Worm (Caenorhabditis elegans): ENCODE data around the gene K06A4.2.

Gene K06A4.2

ce11 chrV:9483738-9484256, at the start of gene K06A4.2:
Gene K06A4.2, plus strand, starts transcription at chrV:9484206.
- TF ChIP-seq ztf-29 (GFP tag; IDR thresholded peaks at IDR 0.05): no peak
- TF ChIP-seq klf-2 (GFP tag; conservative IDR thresholded peaks at IDR 0.05): no peak
- TF ChIP-seq tab-1 (GFP tag; IDR thresholded peaks at IDR 0.05): no peak
- no peak for TF ChIP-seq ztf-23 (GFP tag; IDR thresholded peaks at IDR 0.05)
- TF ChIP-seq T22C8.4 (GFP tag; IDR thresholded peaks at IDR 0.05): no peak
- no peak for TF ChIP-seq flt-1 (GFP tag; IDR thresholded peaks at IDR 0.05)
- no peak for TF ChIP-seq ref-1 (GFP tag; conservative IDR thresholded peaks at IDR 0.05)
- TF ChIP-seq cog-1 (tag; optimal IDR thresholded peaks at IDR 0.05): no peak
- TF ChIP-seq med-1 (GFP tag; optimal IDR thresholded peaks at IDR 0.05; ENCODE audit: insufficient read depth): no peak

- peak; percentile 52; the same call in 1 of the 2 replicates for TF ChIP-seq ztf-23 (GFP tag; IDR thresholded peaks at IDR 0.05)
- TF ChIP-seq flt-1 (GFP tag; IDR thresholded peaks at IDR 0.05): peak; percentile 55; the same call in 1 of the 2 replicates
These were observed 44.5 kb upstream of the K06A4.2 start, which contains the start of gene Y54B9A.1 for ce11 chrV:9439315-9440002. Gene Y54B9A.1, minus strand, starts transcription at chrV:9439549.

- TF ChIP-seq med-1 (GFP tag; optimal IDR thresholded peaks at IDR 0.05; ENCODE audit: insufficient read depth): no peak
- no peak for TF ChIP-seq T22C8.4 (GFP tag; IDR thresholded peaks at IDR 0.05)
- no peak for TF ChIP-seq tab-1 (GFP tag; IDR thresholded peaks at IDR 0.05)
- no peak for TF ChIP-seq klf-2 (GFP tag; conservative IDR thresholded peaks at IDR 0.05)
- TF ChIP-seq cog-1 (tag; optimal IDR thresholded peaks at IDR 0.05): no peak
- no peak for TF ChIP-seq ztf-29 (GFP tag; IDR thresholded peaks at IDR 0.05)
- TF ChIP-seq ref-1 (GFP tag; conservative IDR thresholded peaks at IDR 0.05): no peak
- no peak for TF ChIP-seq flt-1 (GFP tag; IDR thresholded peaks at IDR 0.05)
These were observed 44.0 kb upstream of the K06A4.2 start for ce11 chrV:9440003-9440319.

ce11 chrV:9441046-9441445, 43.0 kb upstream of the K06A4.2 start:
- TF ChIP-seq med-1 (GFP tag; optimal IDR thresholded peaks at IDR 0.05; ENCODE audit: insufficient read depth): no peak
- no peak for TF ChIP-seq ref-1 (GFP tag; conservative IDR thresholded peaks at IDR 0.05)
- TF ChIP-seq tab-1 (GFP tag; IDR thresholded peaks at IDR 0.05): no peak
- no peak for TF ChIP-seq cog-1 (tag; optimal IDR thresholded peaks at IDR 0.05)
- TF ChIP-seq ztf-23 (GFP tag; IDR thresholded peaks at IDR 0.05): no peak
- no peak for TF ChIP-seq klf-2 (GFP tag; conservative IDR thresholded peaks at IDR 0.05)
- no peak for TF ChIP-seq T22C8.4 (GFP tag; IDR thresholded peaks at IDR 0.05)
- TF ChIP-seq flt-1 (GFP tag; IDR thresholded peaks at IDR 0.05): no peak
- TF ChIP-seq ztf-29 (GFP tag; IDR thresholded peaks at IDR 0.05): no peak

- TF ChIP-seq med-1 (GFP tag; optimal IDR thresholded peaks at IDR 0.05; ENCODE audit: insufficient read depth) (no peak), ref-1 (GFP tag; conservative IDR thresholded peaks at IDR 0.05) (no peak), ztf-29 (GFP tag; IDR thresholded peaks at IDR 0.05) (no peak), klf-2 (GFP tag; conservative IDR thresholded peaks at IDR 0.05) (no peak), cog-1 (tag; optimal IDR thresholded peaks at IDR 0.05) (no peak), tab-1 (GFP tag; IDR thresholded peaks at IDR 0.05) (no peak), flt-1 (GFP tag; IDR thresholded peaks at IDR 0.05) (no peak), ztf-23 (GFP tag; IDR thresholded peaks at IDR 0.05) (no peak), T22C8.4 (GFP tag; IDR thresholded peaks at IDR 0.05) (no peak)
These were observed 41.5 kb upstream of the K06A4.2 start for ce11 chrV:9442471-9442870.

- TF ChIP-seq T22C8.4 (GFP tag; IDR thresholded peaks at IDR 0.05) (no peak), ztf-29 (GFP tag; IDR thresholded peaks at IDR 0.05) (no peak), ztf-23 (GFP tag; IDR thresholded peaks at IDR 0.05) (no peak), flt-1 (GFP tag; IDR thresholded peaks at IDR 0.05) (no peak)
These were observed 40.9 kb upstream of the K06A4.2 start for ce11 chrV:9443109-9443508.

- no peak for TF ChIP-seq ref-1 (GFP tag; conservative IDR thresholded peaks at IDR 0.05)
These were observed 40.3 kb upstream of the K06A4.2 start, which contains the start of gene wdr-62 for ce11 chrV:9443748-9444147. Gene wdr-62, plus strand, starts transcription at chrV:9444048.

- TF ChIP-seq ztf-23 (GFP tag; IDR thresholded peaks at IDR 0.05) (no peak), flt-1 (GFP tag; IDR thresholded peaks at IDR 0.05) (no peak), tab-1 (GFP tag; IDR thresholded peaks at IDR 0.05) (no peak), ref-1 (GFP tag; conservative IDR thresholded peaks at IDR 0.05) (no peak), T22C8.4 (GFP tag; IDR thresholded peaks at IDR 0.05) (no peak), cog-1 (tag; optimal IDR thresholded peaks at IDR 0.05) (no peak), med-1 (GFP tag; optimal IDR thresholded peaks at IDR 0.05; ENCODE audit: insufficient read depth) (no peak), ztf-29 (GFP tag; IDR thresholded peaks at IDR 0.05) (no peak), klf-2 (GFP tag; conservative IDR thresholded peaks at IDR 0.05) (no peak)
These were observed 39.4 kb upstream of the K06A4.2 start for ce11 chrV:9444618-9445017.

- TF ChIP-seq ref-1 (GFP tag; conservative IDR thresholded peaks at IDR 0.05) (no peak), med-1 (GFP tag; optimal IDR thresholded peaks at IDR 0.05; ENCODE audit: insufficient read depth) (no peak), ztf-23 (GFP tag; IDR thresholded peaks at IDR 0.05) (no peak), cog-1 (tag; optimal IDR thresholded peaks at IDR 0.05) (no peak), T22C8.4 (GFP tag; IDR thresholded peaks at IDR 0.05) (no peak), tab-1 (GFP tag; IDR thresholded peaks at IDR 0.05) (no peak), ztf-29 (GFP tag; IDR thresholded peaks at IDR 0.05) (no peak), klf-2 (GFP tag; conservative IDR thresholded peaks at IDR 0.05) (no peak), flt-1 (GFP tag; IDR thresholded peaks at IDR 0.05) (no peak)
These were observed 32.5 kb upstream of the K06A4.2 start for ce11 chrV:9451485-9451884.

- TF ChIP-seq flt-1 (GFP tag; IDR thresholded peaks at IDR 0.05) (no peak), med-1 (GFP tag; optimal IDR thresholded peaks at IDR 0.05; ENCODE audit: insufficient read depth) (no peak), klf-2 (GFP tag; conservative IDR thresholded peaks at IDR 0.05) (no peak), T22C8.4 (GFP tag; IDR thresholded peaks at IDR 0.05) (no peak), ztf-29 (GFP tag; IDR thresholded peaks at IDR 0.05) (no peak), cog-1 (tag; optimal IDR thresholded peaks at IDR 0.05) (no peak), tab-1 (GFP tag; IDR thresholded peaks at IDR 0.05) (no peak), ztf-23 (GFP tag; IDR thresholded peaks at IDR 0.05) (no peak), ref-1 (GFP tag; conservative IDR thresholded peaks at IDR 0.05) (no peak)
These were observed 30.7 kb upstream of the K06A4.2 start for ce11 chrV:9453333-9453732.

All from whole organism, midembryonic.